Worm (Caenorhabditis elegans): ENCODE data around the gene cest-5.1.

DNA sequence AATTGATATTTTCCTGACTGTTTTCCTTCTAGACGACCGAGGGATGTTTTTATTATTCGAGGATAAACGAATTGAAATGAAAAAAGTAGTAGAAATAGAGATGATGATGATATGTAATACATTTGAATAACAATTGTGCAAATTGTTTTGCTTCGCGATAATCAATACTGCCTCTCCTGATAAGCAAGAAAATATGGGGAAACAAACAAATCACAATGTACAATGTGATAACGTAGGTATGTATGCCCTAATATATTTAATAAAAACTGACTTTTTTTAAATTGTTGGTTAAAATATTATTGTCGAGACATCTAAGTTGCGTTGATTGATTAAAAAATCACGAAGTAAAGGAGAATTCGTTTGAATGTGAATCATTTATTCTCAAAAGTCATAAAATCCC, 3.8 kb downstream of the cest-5.1 start, which contains the start of gene cest-5.2:
- no peak for TF ChIP-seq hlh-12 (tag; optimal IDR thresholded peaks at IDR 0.05)
- TF ChIP-seq K12H6.12 (tag; optimal IDR thresholded peaks at IDR 0.05), result no peak
- no peak for TF ChIP-seq F10E7.11 (tag; optimal IDR thresholded peaks at IDR 0.05)
- TF ChIP-seq unc-62 (GFP tag; optimal IDR thresholded peaks at IDR 0.05), result no peak
- no peak for TF ChIP-seq ama-1 (optimal IDR thresholded peaks at IDR 0.05)
- no peak for TF ChIP-seq ama-1 (GFP tag; optimal IDR thresholded peaks at IDR 0.05)
- TF ChIP-seq madf-6 (GFP tag; IDR thresholded peaks at IDR 0.05), result no peak
- no peak for TF ChIP-seq nfyb-1 (GFP tag; IDR thresholded peaks at IDR 0.05)
- no peak for TF ChIP-seq B0019.2 (GFP tag; conservative IDR thresholded peaks at IDR 0.05)
- no peak for TF ChIP-seq lsy-27 (tag; optimal IDR thresholded peaks at IDR 0.05; ENCODE audit: borderline replicate concordance, insufficient read depth)
